Fruit fly (Drosophila melanogaster): ENCODE results near the gene CG13074.

Gene CG13074

DNA sequence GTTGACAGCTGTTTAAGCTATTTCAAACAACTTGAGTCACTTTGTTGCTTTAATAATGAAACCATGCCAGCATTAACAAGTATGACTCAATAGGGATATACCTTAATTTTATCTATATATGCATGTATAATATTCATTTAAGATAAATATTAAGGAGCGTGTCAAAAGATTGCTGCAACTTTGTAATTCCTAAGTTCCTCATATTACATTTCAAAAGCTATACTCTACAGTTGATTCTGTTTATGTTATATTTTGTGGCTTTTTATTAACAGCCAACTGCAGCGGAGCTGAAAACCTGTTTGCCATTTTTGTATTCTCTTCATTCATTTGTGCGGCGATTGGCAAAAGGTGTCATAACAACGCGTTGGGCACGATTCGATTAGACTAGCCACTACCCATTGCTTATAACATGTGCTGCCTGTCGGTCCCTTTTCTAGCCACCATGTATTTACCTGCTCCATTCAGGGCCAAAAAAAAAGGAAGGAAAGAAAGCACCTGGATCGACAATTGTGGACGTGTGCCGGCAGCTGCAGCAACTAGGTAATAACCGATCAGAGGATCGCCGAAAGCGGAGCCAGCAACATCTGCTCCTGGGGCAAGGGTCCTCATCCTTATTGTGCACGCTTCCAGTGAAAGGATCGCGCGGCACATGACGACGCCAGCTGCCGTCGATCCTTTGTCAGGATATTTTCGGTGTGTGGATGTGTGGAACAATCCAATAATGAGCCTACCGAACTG, 48.4 kb downstream of the CG13074 start:
- TF ChIP-seq ttk (optimal IDR thresholded peaks at IDR 0.05) = no peak
- TF ChIP-seq Sin3A (optimal IDR thresholded peaks at IDR 0.05) = no peak
- no peak for TF ChIP-seq Myc (optimal IDR thresholded peaks at IDR 0.05)
- TF ChIP-seq psq (optimal IDR thresholded peaks at IDR 0.05) = no peak
- no peak for TF ChIP-seq insv (optimal IDR thresholded peaks at IDR 0.05)
- no peak for TF ChIP-seq h (optimal IDR thresholded peaks at IDR 0.05)

DNA sequence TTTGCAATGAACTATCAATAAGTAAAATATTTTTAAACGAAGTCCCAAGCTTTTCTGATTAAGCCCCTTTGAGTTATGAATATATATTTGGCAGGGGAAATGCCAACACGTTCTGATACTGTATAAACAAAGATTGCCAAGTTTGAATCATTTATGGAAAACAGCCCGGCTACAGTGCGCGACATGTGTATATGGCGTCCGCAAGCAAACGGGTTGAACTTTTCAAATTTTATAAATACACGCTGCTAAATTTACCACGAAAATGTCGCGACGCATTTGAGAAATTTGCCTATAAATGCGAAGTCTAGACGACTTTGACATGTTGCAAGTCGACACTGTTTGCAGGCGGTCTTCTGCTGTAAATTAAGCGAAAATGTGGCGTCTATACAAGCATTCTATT, 49.2 kb downstream of the CG13074 start:
- no peak for TF ChIP-seq ttk (optimal IDR thresholded peaks at IDR 0.05)
- TF ChIP-seq insv (optimal IDR thresholded peaks at IDR 0.05) = no peak
- no peak for TF ChIP-seq Sin3A (optimal IDR thresholded peaks at IDR 0.05)
- TF ChIP-seq h (optimal IDR thresholded peaks at IDR 0.05) = no peak
- TF ChIP-seq Myc (optimal IDR thresholded peaks at IDR 0.05) = no peak
- TF ChIP-seq psq (optimal IDR thresholded peaks at IDR 0.05) = no peak

DNA sequence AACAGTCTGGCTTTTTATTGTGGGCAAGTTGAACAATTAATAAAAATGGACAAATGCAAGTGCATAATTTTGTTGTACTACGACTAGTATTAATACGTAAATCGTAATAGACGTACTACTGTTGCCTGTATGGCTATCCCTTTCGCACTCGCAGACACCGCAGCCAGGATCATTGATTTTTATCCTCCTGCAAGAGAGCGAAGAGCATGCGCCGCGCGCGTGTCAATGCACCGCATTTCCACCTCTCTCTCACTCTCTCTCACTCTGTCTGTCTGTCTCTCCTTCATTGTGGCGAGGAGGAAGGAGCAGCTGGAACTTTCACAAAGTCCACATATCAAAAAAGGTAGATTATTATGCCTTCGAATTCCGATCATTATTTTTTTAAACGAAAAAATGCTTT, 50.2 kb downstream of the CG13074 start:
- TF ChIP-seq ttk (optimal IDR thresholded peaks at IDR 0.05) (no peak), Sin3A (optimal IDR thresholded peaks at IDR 0.05) (no peak), h (optimal IDR thresholded peaks at IDR 0.05) (no peak), psq (optimal IDR thresholded peaks at IDR 0.05) (no peak), Myc (optimal IDR thresholded peaks at IDR 0.05) (no peak), insv (optimal IDR thresholded peaks at IDR 0.05) (no peak)

DNA sequence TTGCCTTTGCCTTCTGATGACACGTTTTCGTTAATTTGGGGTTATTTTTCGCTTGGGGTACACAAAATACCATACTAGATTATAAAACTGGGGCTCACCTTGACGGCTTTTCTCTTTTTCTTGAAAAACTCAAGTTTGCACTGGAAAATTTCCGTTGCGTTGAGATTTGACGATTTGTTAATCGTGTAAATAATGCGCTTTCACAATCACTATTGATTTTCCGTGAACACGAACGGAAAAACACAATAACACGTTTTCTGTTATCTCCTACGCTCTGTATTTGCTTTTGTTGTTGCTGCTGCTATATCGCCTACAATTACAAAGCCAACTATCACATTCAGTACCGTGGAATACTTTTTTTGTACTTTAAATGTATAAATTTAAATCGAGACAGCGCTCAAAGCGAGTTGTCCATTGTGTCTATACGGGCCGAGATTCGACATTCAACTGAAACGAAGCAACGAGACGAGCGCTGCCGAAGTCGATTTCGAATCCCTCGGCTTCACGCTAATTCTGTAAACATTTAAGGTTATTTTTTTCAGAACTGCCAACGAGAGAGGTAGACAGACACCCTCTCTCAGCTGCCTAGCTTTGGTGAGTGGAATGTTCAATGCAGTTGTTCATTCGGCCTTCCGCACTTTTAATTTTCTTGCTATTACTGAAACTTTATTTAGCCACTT, 50.8 kb downstream of the CG13074 start:
- TF ChIP-seq insv (optimal IDR thresholded peaks at IDR 0.05) (no peak), Myc (optimal IDR thresholded peaks at IDR 0.05) (no peak), ttk (optimal IDR thresholded peaks at IDR 0.05) (no peak), psq (optimal IDR thresholded peaks at IDR 0.05) (no peak), h (optimal IDR thresholded peaks at IDR 0.05) (no peak), Sin3A (optimal IDR thresholded peaks at IDR 0.05) (no peak)

DNA sequence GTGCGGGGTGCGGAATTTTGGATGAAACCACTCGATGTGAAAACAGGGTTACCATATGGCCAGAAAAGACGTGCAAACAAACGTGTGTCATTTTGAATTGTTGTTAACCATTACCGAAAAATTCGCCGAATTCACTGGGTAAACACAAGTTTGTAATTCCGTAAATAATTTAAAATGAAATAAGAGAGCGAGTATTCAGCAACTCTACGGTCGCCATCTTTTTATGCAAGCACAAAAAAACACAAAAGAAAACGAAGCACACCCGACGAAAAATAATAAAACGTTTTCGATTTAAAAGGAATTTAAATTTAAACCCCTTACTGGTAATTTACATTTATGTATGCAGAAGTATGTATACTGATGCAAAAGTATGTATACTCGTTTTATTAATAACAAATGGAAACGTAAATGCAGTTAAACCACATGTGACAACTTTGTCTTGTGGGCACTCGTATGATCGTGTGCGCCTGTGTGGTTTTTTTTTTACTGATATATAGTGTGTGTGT, 51.4 kb downstream of the CG13074 start:
- TF ChIP-seq psq (optimal IDR thresholded peaks at IDR 0.05) = no peak
- no peak for TF ChIP-seq ttk (optimal IDR thresholded peaks at IDR 0.05)
- TF ChIP-seq Myc (optimal IDR thresholded peaks at IDR 0.05) = no peak
- TF ChIP-seq Sin3A (optimal IDR thresholded peaks at IDR 0.05) = no peak
- TF ChIP-seq insv (optimal IDR thresholded peaks at IDR 0.05) = no peak
- TF ChIP-seq h (optimal IDR thresholded peaks at IDR 0.05) = no peak

All from Kc167 (cell line).